Worm (Caenorhabditis elegans): ENCODE measurements around the gene fbxb-31.

The fbxb-31 gene

DNA sequence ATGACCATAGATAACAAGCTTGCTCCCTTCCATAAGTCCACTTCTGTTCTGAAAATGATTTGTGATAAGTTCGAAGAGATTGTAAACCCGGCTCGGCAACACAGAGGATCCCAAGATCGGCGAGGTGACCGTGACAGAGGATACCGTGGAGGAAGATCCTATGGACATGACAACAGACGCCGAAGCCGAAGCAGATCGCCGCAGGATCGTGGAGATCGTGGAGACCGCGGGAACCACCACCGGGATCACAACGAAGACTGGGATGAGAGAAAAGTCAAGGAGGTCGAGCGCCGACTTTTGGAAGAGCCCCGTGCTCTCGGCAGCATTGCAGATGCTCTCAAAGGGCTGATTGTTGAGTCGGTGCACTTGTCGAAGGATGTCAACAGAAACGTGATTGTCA, 34.6 kb downstream of the fbxb-31 start:
- TF ChIP-seq skn-1 (tag; optimal IDR thresholded peaks at IDR 0.05): no peak
- TF ChIP-seq sox-4 (tag; optimal IDR thresholded peaks at IDR 0.05): no peak
- no peak for TF ChIP-seq ceh-88 (GFP tag; IDR thresholded peaks at IDR 0.05)
- no peak for TF ChIP-seq ama-1 (optimal IDR thresholded peaks at IDR 0.05)
- TF ChIP-seq C04F5.9 (tag; optimal IDR thresholded peaks at IDR 0.05): no peak
- TF ChIP-seq lsy-2 (tag; optimal IDR thresholded peaks at IDR 0.05): no peak
- TF ChIP-seq rnt-1 (tag; optimal IDR thresholded peaks at IDR 0.05): no peak
- no peak for TF ChIP-seq ztf-11 (tag; optimal IDR thresholded peaks at IDR 0.05)
- TF ChIP-seq alr-1 (tag; optimal IDR thresholded peaks at IDR 0.05; ENCODE audit: borderline replicate concordance): no peak
- TF ChIP-seq nhr-20 (tag; optimal IDR thresholded peaks at IDR 0.05): no peak
- TF ChIP-seq fos-1 (tag; optimal IDR thresholded peaks at IDR 0.05): no peak
- no peak for TF ChIP-seq unc-98 (GFP tag; IDR thresholded peaks at IDR 0.05)
- TF ChIP-seq snpc-4 (tag; optimal IDR thresholded peaks at IDR 0.05): no peak
- no peak for TF ChIP-seq unc-86 (tag; optimal IDR thresholded peaks at IDR 0.05)
- no peak for TF ChIP-seq zip-4 (GFP tag; optimal IDR thresholded peaks at IDR 0.05)

DNA sequence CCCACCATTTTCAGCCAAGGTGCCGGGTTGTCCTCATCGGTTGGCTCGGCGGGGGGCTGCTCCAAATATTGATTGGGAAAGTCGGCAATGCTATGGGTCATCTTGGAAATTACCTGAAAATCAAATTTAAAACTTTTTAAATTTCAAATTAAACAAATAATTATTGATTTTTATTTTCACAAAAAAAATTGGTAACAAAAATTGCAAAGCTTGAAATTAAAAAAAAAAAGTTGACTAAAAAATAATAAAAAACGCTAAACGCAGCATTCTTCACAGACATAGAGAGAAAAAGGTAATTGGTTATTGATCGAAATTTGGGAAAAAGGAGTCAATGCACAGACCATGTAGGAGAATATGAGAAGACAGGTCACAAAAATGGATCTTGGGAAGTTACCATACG, 40.4 kb downstream of the fbxb-31 start, which contains the start of gene Y49F6A.11:
Y49F6A.11 (minus strand) TSS at position 101 of the 400 bp plus-strand sequence.
- TF ChIP-seq aha-1 (tag; optimal IDR thresholded peaks at IDR 0.05): no peak
- TF ChIP-seq nhr-11 (tag; optimal IDR thresholded peaks at IDR 0.05): no peak
- TF ChIP-seq unc-98 (GFP tag; IDR thresholded peaks at IDR 0.05): no peak
- TF ChIP-seq lin-39 (tag; optimal IDR thresholded peaks at IDR 0.05): no peak
- TF ChIP-seq swsn-7 (tag; optimal IDR thresholded peaks at IDR 0.05): no peak
- TF ChIP-seq unc-30 (tag; optimal IDR thresholded peaks at IDR 0.05): no peak

DNA sequence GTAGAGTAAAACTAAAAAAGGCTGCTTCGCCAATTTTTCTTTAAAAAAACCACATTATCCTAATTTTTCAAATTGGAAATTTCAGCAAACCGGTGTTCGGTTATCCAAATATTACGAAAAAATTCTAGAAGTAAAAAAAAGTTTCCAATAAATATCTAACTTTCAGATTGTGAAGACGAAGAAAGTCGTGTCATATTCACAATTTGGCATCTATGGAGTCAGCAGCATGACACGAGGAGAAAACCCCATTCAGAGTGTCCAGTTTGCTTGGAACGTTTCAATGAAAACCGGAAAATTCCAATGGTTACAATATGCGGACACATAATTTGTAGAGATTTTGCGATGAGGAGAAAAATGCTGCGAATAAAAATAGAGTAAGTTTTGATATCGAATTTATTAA, 43.8 kb downstream of the fbxb-31 start, which contains the start of gene Y49F6A.12:
Y49F6A.12 (plus strand) TSS at position 301 of the 400 bp plus-strand sequence.
- TF ChIP-seq egl-27 (tag; optimal IDR thresholded peaks at IDR 0.05): no peak
- TF ChIP-seq tbx-2 (tag; optimal IDR thresholded peaks at IDR 0.05): no peak
- TF ChIP-seq ceh-8 (GFP tag; optimal IDR thresholded peaks at IDR 0.05): no peak
- TF ChIP-seq ama-1 (optimal IDR thresholded peaks at IDR 0.05): no peak
- no peak for TF ChIP-seq fkh-4 (tag; optimal IDR thresholded peaks at IDR 0.05; ENCODE audit: borderline replicate concordance)
- no peak for TF ChIP-seq lin-35 (GFP tag; optimal IDR thresholded peaks at IDR 0.05)
- no peak for TF ChIP-seq C16A3.4 (tag; optimal IDR thresholded peaks at IDR 0.05)
- no peak for TF ChIP-seq fkh-10 (GFP tag; optimal IDR thresholded peaks at IDR 0.05)
- TF ChIP-seq unc-62 (GFP tag; optimal IDR thresholded peaks at IDR 0.05): no peak
- TF ChIP-seq C34B4.2 (tag; optimal IDR thresholded peaks at IDR 0.05): no peak
- TF ChIP-seq lin-14 (GFP tag; optimal IDR thresholded peaks at IDR 0.05): no peak
- no peak for TF ChIP-seq dpl-1 (GFP tag; optimal IDR thresholded peaks at IDR 0.05)
- TF ChIP-seq F16B12.6 (tag; optimal IDR thresholded peaks at IDR 0.05): no peak
- no peak for TF ChIP-seq nhr-47 (tag; optimal IDR thresholded peaks at IDR 0.05)
- no peak for TF ChIP-seq ceh-88 (GFP tag; IDR thresholded peaks at IDR 0.05)
- TF ChIP-seq nhr-84 (tag; optimal IDR thresholded peaks at IDR 0.05): no peak
- no peak for TF ChIP-seq ztf-4 (tag; optimal IDR thresholded peaks at IDR 0.05)
- no peak for TF ChIP-seq dsc-1 (tag; optimal IDR thresholded peaks at IDR 0.05)
- TF ChIP-seq mep-1 (tag; optimal IDR thresholded peaks at IDR 0.05): no peak
